Fruit fly (Drosophila melanogaster): Measurements from ENCODE around the gene pum.

The pum gene

dm6 chr3R:9126902-9127625 is 110.4 kb downstream of the pum start (continued):
- TF ChIP-seq CG18011 (GFP tag; optimal IDR thresholded peaks at IDR 0.05), result no peak
- TF ChIP-seq CG14014 (GFP tag; IDR thresholded peaks at IDR 0.05), result peak; percentile 56; the same call in 1 of the 2 replicates
- TF ChIP-seq Antp (GFP tag; optimal IDR thresholded peaks at IDR 0.05), result no peak
- peak; percentile 36; the same call in 1 of the 2 replicates for TF ChIP-seq ap (GFP tag; IDR thresholded peaks at IDR 0.05)
- no peak for TF ChIP-seq CG30431 (GFP tag; optimal IDR thresholded peaks at IDR 0.05)
- TF ChIP-seq CG3847 (GFP tag; IDR thresholded peaks at IDR 0.05), result no peak
- peak; percentile 5 for TF ChIP-seq cwo (GFP tag; optimal IDR thresholded peaks at IDR 0.05)
- TF ChIP-seq ase (GFP tag; IDR thresholded peaks at IDR 0.05), result no peak
- no peak for TF ChIP-seq Abd-B (GFP tag; optimal IDR thresholded peaks at IDR 0.05)
- peak; percentile 67 for TF ChIP-seq Blimp-1 (GFP tag; optimal IDR thresholded peaks at IDR 0.05)
- TF ChIP-seq CG42726 (GFP tag; IDR thresholded peaks at IDR 0.05; ENCODE audit: partially characterized antibody), result no peak
- peak; percentile 89 for TF ChIP-seq ATbp (GFP tag; optimal IDR thresholded peaks at IDR 0.05)
- TF ChIP-seq CG13775 (GFP tag; optimal IDR thresholded peaks at IDR 0.05), result no peak
- TF ChIP-seq chif (GFP tag; optimal IDR thresholded peaks at IDR 0.05), result peak in 1 of 2 experiments; percentile 9
- no peak for TF ChIP-seq Ets97D (GFP tag; optimal IDR thresholded peaks at IDR 0.05)
- TF ChIP-seq CG1529 (GFP tag; optimal IDR thresholded peaks at IDR 0.05), result peak; percentile 47
- no peak for TF ChIP-seq Dref (GFP tag; IDR thresholded peaks at IDR 0.05)
- TF ChIP-seq CG17385 (GFP tag; optimal IDR thresholded peaks at IDR 0.05), result peak; percentile 65
- TF ChIP-seq Dip2 (GFP tag; IDR thresholded peaks at IDR 0.05), result no peak
- TF ChIP-seq CG13123 (GFP tag; optimal IDR thresholded peaks at IDR 0.05), result no peak
- TF ChIP-seq vvl (GFP tag; IDR thresholded peaks at IDR 0.05), result peak; percentile 63; the same call in 1 of the 2 replicates
- peak; percentile 68 for TF ChIP-seq Hmr (GFP tag; optimal IDR thresholded peaks at IDR 0.05)
- no peak for TF ChIP-seq nmo (GFP tag; optimal IDR thresholded peaks at IDR 0.05)
- peak; percentile 51 for TF ChIP-seq D19A (tag; optimal IDR thresholded peaks at IDR 0.05)
- TF ChIP-seq slbo (GFP tag; IDR thresholded peaks at IDR 0.05), result no peak
- TF ChIP-seq CTCF (GFP tag; optimal IDR thresholded peaks at IDR 0.05), result peak; percentile 19
- peak; percentile 70 for TF ChIP-seq CG15011 (GFP tag; optimal IDR thresholded peaks at IDR 0.05)
- peak; percentile 45; the same call in 1 of the 3 replicates for TF ChIP-seq Dbx (GFP tag; IDR thresholded peaks at IDR 0.05)
- peak; percentile 46 for TF ChIP-seq CG8281 (tag; optimal IDR thresholded peaks at IDR 0.05)
- no peak for TF ChIP-seq Ssrp (tag; optimal IDR thresholded peaks at IDR 0.05)
- TF ChIP-seq gsb (GFP tag; IDR thresholded peaks at IDR 0.05), result no peak
- TF ChIP-seq Dp (GFP tag; optimal IDR thresholded peaks at IDR 0.05), result no peak
- TF ChIP-seq gcm2 (GFP tag; optimal IDR thresholded peaks at IDR 0.05), result no peak
- TF ChIP-seq Hand (GFP tag; optimal IDR thresholded peaks at IDR 0.05), result no peak
- TF ChIP-seq CG7271 (tag; optimal IDR thresholded peaks at IDR 0.05), result peak; percentile 49
- TF ChIP-seq CG2712 (tag; optimal IDR thresholded peaks at IDR 0.05), result peak; percentile 69
- peak; percentile 35; the same call in 1 of the 2 replicates for TF ChIP-seq CG4360 (GFP tag; IDR thresholded peaks at IDR 0.05)
- TF ChIP-seq GATAe (GFP tag; conservative IDR thresholded peaks at IDR 0.05), result peak; percentile 41; the same call in 1 of the 2 replicates
- peak; percentile 51; the same call in 1 of the 2 replicates for TF ChIP-seq CG11247 (GFP tag; IDR thresholded peaks at IDR 0.05)
- TF ChIP-seq fru (optimal IDR thresholded peaks at IDR 0.05), result no peak
- TF ChIP-seq MTF-1 (GFP tag; optimal IDR thresholded peaks at IDR 0.05; ENCODE audit: borderline replicate concordance), result peak; percentile 89
- peak; percentile 53; the same call in 1 of the 2 replicates for TF ChIP-seq Atf6 (GFP tag; IDR thresholded peaks at IDR 0.05)
- no peak for TF ChIP-seq klu (GFP tag; IDR thresholded peaks at IDR 0.05)
- TF ChIP-seq disco-r (GFP tag; optimal IDR thresholded peaks at IDR 0.05), result peak; percentile 37
- peak; percentile 49 for TF ChIP-seq tap (tag; optimal IDR thresholded peaks at IDR 0.05)
- no peak for TF ChIP-seq shn (GFP tag; optimal IDR thresholded peaks at IDR 0.05)
- no peak for TF ChIP-seq trh (GFP tag; optimal IDR thresholded peaks at IDR 0.05)
- TF ChIP-seq cg (GFP tag; optimal IDR thresholded peaks at IDR 0.05), result no peak
- peak; percentile 49 for TF ChIP-seq CG18476 (GFP tag; optimal IDR thresholded peaks at IDR 0.05)
- TF ChIP-seq CG8089 (GFP tag; optimal IDR thresholded peaks at IDR 0.05), result peak; percentile 26
